Fruit fly (Drosophila melanogaster) whole organism, embryonic: Measurements from ENCODE around the gene CG14684.

Experiments used
- Atf6 ChIP-seq: fragments of 200-800 bp; sonication (Bioruptor generic); IDR thresholded peaks from 2 replicates; pipeline ENCODE4 v1.3.6; 2022; ENCODE audit warnings: missing biosample characterization, missing genetic modification characterization
- CG10209 ChIP-seq: fragments of 200-800 bp; sonication (Bioruptor generic); optimal IDR thresholded peaks from 3 replicates; lab custom pipeline; 2017; ENCODE audit warnings: missing biosample characterization, mild to moderate bottlenecking, missing genetic modification characterization, missing genetic modification reagents
- CG10267 ChIP-seq: fragments of 200-800 bp; sonication (Bioruptor generic); optimal IDR thresholded peaks from 2 replicates; lab custom pipeline; 2018; ENCODE audit warnings: missing biosample characterization, mild to moderate bottlenecking, missing genetic modification characterization, moderate library complexity
- CG11504 ChIP-seq: fragments of 200-800 bp; sonication (Bioruptor generic); optimal IDR thresholded peaks from 3 replicates; lab custom pipeline; 2019; ENCODE audit warnings: missing biosample characterization, mild to moderate bottlenecking, missing genetic modification characterization, moderate library complexity
- CG11695 ChIP-seq: fragments of 200-800 bp; sonication (Bioruptor generic); IDR thresholded peaks from 3 replicates; pipeline ENCODE4 v1.3.6; 2022; ENCODE audit warnings: missing biosample characterization, missing genetic modification characterization
- CG12219 ChIP-seq: fragments of 200-800 bp; sonication (Bioruptor generic); optimal IDR thresholded peaks from 3 replicates; lab custom pipeline; 2018; ENCODE audit warnings: missing biosample characterization, mild to moderate bottlenecking, missing genetic modification characterization
- CG12236 ChIP-seq: fragments of 200-800 bp; sonication (Bioruptor generic); optimal IDR thresholded peaks from 2 replicates; lab custom pipeline; 2016; ENCODE audit warnings: missing biosample characterization, missing genetic modification characterization
- CG12659 ChIP-seq: fragments of 200-800 bp; sonication (Bioruptor generic); optimal IDR thresholded peaks from 3 replicates; lab custom pipeline; 2017; ENCODE audit warnings: mild to moderate bottlenecking, missing biosample characterization, missing genetic modification reagents, missing genetic modification characterization
- CG14667 ChIP-seq: fragments of 200-800 bp; sonication (Bioruptor generic); IDR thresholded peaks from 2 replicates; pipeline ENCODE4 v1.3.6; 2022; ENCODE audit warnings: missing biosample characterization, missing genetic modification characterization
- CG15514 ChIP-seq: fragments of 200-800 bp; sonication (Bioruptor generic); optimal IDR thresholded peaks from 3 replicates; lab custom pipeline; 2017; ENCODE audit warnings: missing biosample characterization, missing genetic modification characterization, mild to moderate bottlenecking, moderate library complexity, missing genetic modification reagents
- CG2202 ChIP-seq: fragments of 200-800 bp; sonication (Bioruptor generic); optimal IDR thresholded peaks from 2 replicates; lab custom pipeline; 2018; ENCODE audit warnings: missing biosample characterization, mild to moderate bottlenecking, missing genetic modification characterization
- CG2875 ChIP-seq: fragments of 200-800 bp; sonication (Bioruptor generic); optimal IDR thresholded peaks from 2 replicates; lab custom pipeline; 2017; ENCODE audit warnings: missing biosample characterization, mild to moderate bottlenecking, missing genetic modification characterization, missing genetic modification reagents
- CG2889 ChIP-seq: fragments of 200-800 bp; sonication (Bioruptor generic); IDR thresholded peaks from 3 replicates; pipeline ENCODE4 v1.3.6; 2022; ENCODE audit warnings: missing biosample characterization, missing genetic modification characterization
- CG30020 ChIP-seq: fragments of 200-800 bp; optimal IDR thresholded peaks from 2 replicates; lab custom pipeline; 2019; ENCODE audit warnings: missing biosample characterization, mild to moderate bottlenecking, missing genetic modification characterization, moderate library complexity
- CG3065 ChIP-seq: fragments of 200-800 bp; sonication (Bioruptor generic); optimal IDR thresholded peaks from 2 replicates; lab custom pipeline; 2016; ENCODE audit warnings: missing biosample characterization, missing genetic modification characterization
- CG31224 ChIP-seq: fragments of 200-800 bp; sonication (Bioruptor generic); IDR thresholded peaks from 2 replicates; pipeline ENCODE4 v1.3.6; 2022; ENCODE audit warnings: missing biosample characterization, missing genetic modification characterization
- CG3163 ChIP-seq: fragments of 200-800 bp; sonication (Bioruptor generic); optimal IDR thresholded peaks from 3 replicates; lab custom pipeline; 2016; ENCODE audit warnings: missing biosample characterization, missing genetic modification characterization
- CG34376 ChIP-seq: fragments of 200-800 bp; sonication (Bioruptor generic); optimal IDR thresholded peaks from 2 replicates; lab custom pipeline; 2018; ENCODE audit warnings: missing biosample characterization, mild to moderate bottlenecking, missing genetic modification characterization
- CG6689 ChIP-seq: fragments of 200-800 bp; sonication (Bioruptor generic); IDR thresholded peaks from 2 replicates; pipeline ENCODE4 v1.3.6; 2022; ENCODE audit warnings: missing biosample characterization, missing genetic modification characterization
- CG7556 ChIP-seq: fragments of 200-800 bp; sonication (Bioruptor generic); optimal IDR thresholded peaks from 2 replicates; lab custom pipeline; 2017; ENCODE audit warnings: missing biosample characterization, mild to moderate bottlenecking, missing genetic modification characterization
- CG8765 ChIP-seq: fragments of 200-800 bp; sonication (Bioruptor generic); IDR thresholded peaks from 2 replicates; pipeline ENCODE4 v1.3.6; 2022; ENCODE audit warnings: missing biosample characterization, missing genetic modification characterization
- CG8924 ChIP-seq: fragments of 200-800 bp; optimal IDR thresholded peaks from 3 replicates; lab custom pipeline; 2019; ENCODE audit warnings: missing biosample characterization, mild to moderate bottlenecking, missing genetic modification characterization, moderate library complexity
- CG9727 ChIP-seq: fragments of 200-800 bp; sonication (Bioruptor generic); optimal IDR thresholded peaks from 3 replicates; lab custom pipeline; 2017; ENCODE audit warnings: missing biosample characterization, mild to moderate bottlenecking, missing genetic modification characterization
- Camta ChIP-seq: fragments of 200-800 bp; sonication (Bioruptor generic); optimal IDR thresholded peaks from 2 replicates; lab custom pipeline; 2016; ENCODE audit warnings: missing biosample characterization, missing genetic modification characterization
- CkIIα-i1 ChIP-seq: fragments of 200-800 bp; sonication (Bioruptor generic); IDR thresholded peaks from 2 replicates; pipeline ENCODE4 v1.3.6; 2022; ENCODE audit warnings: missing biosample characterization, missing genetic modification characterization
- D ChIP-seq, 2 experiments: fragments of 200-800 bp in 1 of 2; fragments of >200 bp in 1 of 2; sonication (Bioruptor generic) in 1 of 2; optimal IDR thresholded peaks; 2 replicates in 1 of 2; 3 replicates in 1 of 2; lab custom pipeline; 2017; ENCODE audit warnings: mild to moderate bottlenecking in 1 of 2, missing biosample characterization in 1 of 2, missing genetic modification characterization in 1 of 2, missing genetic modification reagents in 1 of 2
- Dip3 ChIP-seq: fragments of 200-800 bp; sonication (Bioruptor generic); optimal IDR thresholded peaks from 3 replicates; lab custom pipeline; 2016; ENCODE audit warnings: missing biosample characterization, missing genetic modification characterization
- Doc2 ChIP-seq: fragments of 200-800 bp; sonication (Bioruptor generic); IDR thresholded peaks from 2 replicates; pipeline ENCODE4 v1.3.6; 2022; ENCODE audit warnings: missing biosample characterization, missing genetic modification characterization
- E2f1 ChIP-seq: fragments of 200-800 bp; sonication (Bioruptor generic); IDR thresholded peaks from 2 replicates; pipeline ENCODE4 v1.3.6; 2022; ENCODE audit warnings: missing biosample characterization, missing genetic modification characterization
- Hr51 ChIP-seq, 2 experiments: fragments of 200-800 bp; sonication (Bioruptor generic); optimal IDR thresholded peaks; 2 replicates in 1 of 2; 3 replicates in 1 of 2; lab custom pipeline; 2016 to 2018; ENCODE audit warnings: missing biosample characterization in 2 of 2, missing genetic modification characterization in 2 of 2, mild to moderate bottlenecking in 1 of 2, moderate library complexity in 1 of 2
- Opbp ChIP-seq: fragments of 200-800 bp; sonication (Bioruptor generic); IDR thresholded peaks from 3 replicates; pipeline ENCODE4 v1.3.6; 2022; ENCODE audit warnings: missing biosample characterization, missing genetic modification characterization; ENCODE audit not compliant: partially characterized antibody
- Side ChIP-seq: fragments of 200-800 bp; sonication (Bioruptor generic); optimal IDR thresholded peaks from 2 replicates; lab custom pipeline; 2016; ENCODE audit warnings: missing biosample characterization, missing genetic modification characterization
- Stat92E ChIP-seq, 3 experiments: fragments of >200 bp in 2 of 3; fragments of 200-800 bp in 1 of 3; sonication (Bioruptor generic) in 1 of 3; optimal IDR thresholded peaks; 2 replicates each; lab custom pipeline; 2017 to 2019; ENCODE audit warnings: missing biosample characterization in 3 of 3, missing genetic modification characterization in 3 of 3, mild to moderate bottlenecking in 1 of 3, moderate library complexity in 1 of 3
- bab2 ChIP-seq: fragments of 200-800 bp; sonication (Bioruptor generic); optimal IDR thresholded peaks from 2 replicates; lab custom pipeline; 2016; ENCODE audit warnings: missing biosample characterization, missing genetic modification characterization
- bcd ChIP-seq: fragments of 200-800 bp; sonication (Bioruptor generic); optimal IDR thresholded peaks from 2 replicates; lab custom pipeline; 2017; ENCODE audit warnings: missing biosample characterization, mild to moderate bottlenecking, missing genetic modification characterization
- bsh ChIP-seq, 2 experiments: fragments of 200-800 bp; sonication (Bioruptor generic); optimal IDR thresholded peaks; 2 replicates each; lab custom pipeline; 2017 to 2018; ENCODE audit warnings: mild to moderate bottlenecking in 2 of 2, missing biosample characterization in 2 of 2, missing genetic modification characterization in 2 of 2, moderate library complexity in 1 of 2
- dmrt11E ChIP-seq: fragments of 200-800 bp; sonication (Bioruptor generic); optimal IDR thresholded peaks from 3 replicates; lab custom pipeline; 2018; ENCODE audit warnings: missing biosample characterization, mild to moderate bottlenecking, missing genetic modification characterization, moderate library complexity
- hb ChIP-seq: fragments of 200-800 bp; sonication (Bioruptor generic); IDR thresholded peaks from 3 replicates; pipeline ENCODE4 v1.3.6; 2022; ENCODE audit warnings: missing biosample characterization, missing genetic modification characterization; ENCODE audit not compliant: partially characterized antibody
- hth ChIP-seq: fragments of >200 bp; optimal IDR thresholded peaks from 2 replicates; lab custom pipeline; 2017; ENCODE audit warnings: inconsistent platforms
- insv ChIP-seq, 2 experiments: fragments of 200-800 bp; sonication (Bioruptor generic); optimal IDR thresholded peaks; 3 replicates each; lab custom pipeline; 2016 to 2018; ENCODE audit warnings: missing biosample characterization in 2 of 2, missing genetic modification characterization in 2 of 2
- ken ChIP-seq: fragments of 200-800 bp; sonication (Bioruptor generic); IDR thresholded peaks from 3 replicates; pipeline ENCODE4 v1.3.6; 2022; ENCODE audit warnings: missing biosample characterization, missing genetic modification characterization
- phol ChIP-seq: fragments of 200-800 bp; sonication (Bioruptor generic); optimal IDR thresholded peaks from 3 replicates; lab custom pipeline; 2018; ENCODE audit warnings: missing biosample characterization, mild to moderate bottlenecking, missing genetic modification characterization, moderate library complexity
- pnt ChIP-seq: fragments of 200-800 bp; sonication (Bioruptor generic); optimal IDR thresholded peaks from 3 replicates; lab custom pipeline; 2016; ENCODE audit warnings: missing biosample characterization, missing genetic modification characterization
- pzg ChIP-seq: fragments of 200-800 bp; sonication (Bioruptor generic); optimal IDR thresholded peaks from 3 replicates; lab custom pipeline; 2018; ENCODE audit warnings: missing biosample characterization, mild to moderate bottlenecking, missing genetic modification characterization, moderate library complexity
- rib ChIP-seq: fragments of 200-800 bp; sonication (Bioruptor generic); IDR thresholded peaks from 2 replicates; pipeline ENCODE4 v1.3.6; 2022; ENCODE audit warnings: missing biosample characterization, missing genetic modification characterization
- ro ChIP-seq: fragments of 200-800 bp; sonication (Bioruptor generic); IDR thresholded peaks from 2 replicates; pipeline ENCODE4 v1.3.6; 2022; ENCODE audit warnings: missing biosample characterization, missing genetic modification characterization
- seq ChIP-seq: fragments of 200-800 bp; sonication (Bioruptor generic); IDR thresholded peaks from 2 replicates; pipeline ENCODE4 v1.3.6; 2022; ENCODE audit warnings: missing biosample characterization, missing genetic modification characterization
- ttk ChIP-seq: fragments of 200-800 bp; sonication (Bioruptor generic); IDR thresholded peaks from 2 replicates; pipeline ENCODE4 v2.1.2; 2022; ENCODE audit warnings: missing biosample characterization, missing genetic modification characterization
- unpg ChIP-seq: fragments of 200-800 bp; sonication (Bioruptor generic); optimal IDR thresholded peaks from 3 replicates; lab custom pipeline; 2018; ENCODE audit warnings: missing biosample characterization, mild to moderate bottlenecking, missing genetic modification characterization, moderate library complexity
- vvl ChIP-seq: fragments of 200-800 bp; sonication (Bioruptor generic); IDR thresholded peaks from 2 replicates; pipeline ENCODE4 v1.3.6; 2022; ENCODE audit warnings: missing biosample characterization, missing genetic modification characterization

CG14684 gene

DNA sequence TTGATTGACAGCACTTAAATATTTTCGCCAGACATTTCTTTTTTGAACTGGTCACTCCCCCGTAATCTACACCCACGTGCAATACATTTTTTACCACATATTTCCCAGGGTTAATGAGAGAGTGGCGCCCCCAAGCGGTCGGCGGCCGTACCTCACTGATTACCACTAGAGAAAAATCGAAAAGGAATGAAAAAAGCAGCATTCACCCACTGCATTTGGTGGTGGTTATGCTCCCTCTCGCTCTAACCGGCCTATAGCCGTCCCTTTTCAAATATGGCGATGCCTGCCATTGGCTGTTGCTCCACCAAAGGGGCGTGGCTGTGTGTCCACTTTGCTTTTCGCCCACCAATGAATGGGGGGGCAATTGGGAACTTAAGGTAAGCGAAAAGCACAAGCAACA lies 41.8 kb upstream of the CG14684 start (continued):
- TF ChIP-seq vvl (GFP tag; lab: Robert Waterston, UW) (peak; percentile 82), Stat92E (GFP tag; optimal IDR thresholded peaks at IDR 0.05; lab: Kevin White, UChicago) (no peak), CG30020 (tag; lab: Kevin White, UChicago) (no peak), CG9727 (GFP tag; lab: Kevin White, UChicago) (peak; percentile 62), CG14667 (GFP tag; lab: Robert Waterston, UW) (no peak), CG34376 (GFP tag; lab: Kevin White, UChicago) (peak; percentile 41), phol (tag; lab: Kevin White, UChicago) (peak; percentile 90), Doc2 (no peak), hb (no peak), CG10209 (GFP tag; lab: Kevin White, UChicago) (peak; percentile 33), Side (GFP tag; lab: Kevin White, UChicago) (peak; percentile 69), bsh (GFP tag; optimal IDR thresholded peaks at IDR 0.05; lab: Kevin White, UChicago) (peak; percentile 23 to 60), insv (GFP tag; optimal IDR thresholded peaks at IDR 0.05; lab: Kevin White, UChicago) (no peak), bab2 (GFP tag; lab: Kevin White, UChicago) (no peak), ken (GFP tag; lab: Robert Waterston, UW) (peak; percentile 19; the same call in 1 of the 3 replicates), Dip3 (no peak), E2f1 (GFP tag; lab: Robert Waterston, UW) (no peak), CG2875 (GFP tag; lab: Kevin White, UChicago) (peak; percentile 75), CkIIα-i1 (no peak), CG6689 (peak; percentile 42; the same call in 1 of the 2 replicates), CG12219 (GFP tag; lab: Kevin White, UChicago) (peak; percentile 69), CG12236 (GFP tag; lab: Kevin White, UChicago) (no peak), seq (GFP tag; lab: Robert Waterston, UW) (peak; percentile 94), pnt (GFP tag; lab: Kevin White, UChicago) (no peak), CG3065 (peak; percentile 68), Opbp (GFP tag; lab: Robert Waterston, UW) (peak; percentile 49; the same call in 1 of the 3 replicates), CG31224 (GFP tag; lab: Robert Waterston, UW) (0 out of 2 replicates have a peak, but pooled peaks have one; percentile 35), dmrt11E (tag; lab: Kevin White, UChicago) (peak; percentile 30), rib (0 out of 2 replicates have a peak, but pooled peaks have one; percentile 57), ro (GFP tag; lab: Robert Waterston, UW) (no peak), CG11695 (GFP tag; lab: Robert Waterston, UW) (peak; percentile 41; the same call in 1 of the 3 replicates), CG2889 (GFP tag; lab: Robert Waterston, UW) (no peak), CG11504 (tag; lab: Kevin White, UChicago) (peak; percentile 58), Hr51 (GFP tag; optimal IDR thresholded peaks at IDR 0.05; lab: Kevin White, UChicago) (peak in 1 of 2 experiments; percentile 42), ttk (GFP tag; lab: Robert Waterston, UW) (peak; percentile 29; the same call in 1 of the 2 replicates), Camta (GFP tag; lab: Kevin White, UChicago) (no peak), D (optimal IDR thresholded peaks at IDR 0.05; lab: Kevin White, UChicago) (no peak), D (GFP tag; optimal IDR thresholded peaks at IDR 0.05; lab: Kevin White, UChicago) (peak; percentile 66), CG7556 (GFP tag; lab: Kevin White, UChicago) (peak; percentile 18), bcd (GFP tag; lab: Kevin White, UChicago) (peak; percentile 38), Atf6 (0 out of 2 replicates have a peak, but pooled peaks have one; percentile 22), CG8765 (GFP tag; lab: Robert Waterston, UW) (no peak), CG2202 (peak; percentile 15), CG8924 (peak; percentile 38), CG3163 (GFP tag; lab: Kevin White, UChicago) (no peak), unpg (peak; percentile 68), CG12659 (no peak), CG15514 (GFP tag; lab: Kevin White, UChicago) (peak; percentile 33), CG10267 (tag; lab: Kevin White, UChicago) (peak; percentile 34), pzg (GFP tag; lab: Kevin White, UChicago) (no peak), hth (lab: Kevin White, UChicago) (no peak)
